Worm (Caenorhabditis elegans): ENCODE results near the gene F55C9.3.
"Not testable (repeated sequence)": the region's sequence is repeated elsewhere in the genome, so short reads cannot be mapped to it uniquely, and the experiment has no call there.

The F55C9.3 gene

DNA sequence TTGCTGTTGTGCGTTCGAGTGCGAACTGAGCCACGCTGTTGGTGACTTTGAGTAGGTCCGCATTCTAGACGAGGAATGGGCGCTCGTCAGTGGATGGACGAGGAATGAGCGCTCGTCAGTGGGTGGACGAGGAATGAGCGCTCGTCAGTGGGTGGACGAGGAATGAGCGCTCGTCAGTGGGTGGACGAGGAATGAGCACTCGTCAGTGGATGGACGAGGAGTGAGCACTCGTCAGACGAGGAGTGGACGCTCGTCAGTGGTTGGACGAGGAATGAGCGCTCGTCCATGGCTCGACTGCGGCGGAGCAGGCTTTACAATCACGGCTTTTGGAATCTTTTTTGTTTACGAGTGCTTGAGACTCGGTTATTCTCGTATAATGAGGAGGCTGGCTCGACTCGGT, 9.5 kb downstream of the F55C9.3 start:
- TF ChIP-seq hnd-1 (tag; optimal IDR thresholded peaks at IDR 0.05), result no peak

DNA sequence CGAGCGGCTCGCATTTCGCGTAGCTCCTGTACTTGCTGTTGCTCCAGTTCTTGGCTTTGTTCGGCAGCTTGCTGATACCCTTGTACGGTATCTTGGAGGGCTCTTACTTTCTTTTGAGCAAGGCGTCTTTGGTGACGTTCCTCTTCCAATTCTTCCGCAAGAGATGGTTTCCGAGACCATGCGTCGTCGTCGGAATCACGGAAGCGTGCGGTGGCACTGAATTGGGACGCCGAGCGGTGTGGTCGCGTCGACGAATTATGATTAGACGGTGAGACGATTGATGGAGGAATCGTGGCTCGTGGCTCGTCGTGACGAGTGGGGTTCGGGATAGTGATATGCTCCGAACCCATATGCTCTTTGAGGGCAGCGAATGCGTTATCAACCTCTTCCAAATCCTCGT, 11.6 kb downstream of the F55C9.3 start:
- TF ChIP-seq F13C5.2 (tag; optimal IDR thresholded peaks at IDR 0.05), result no peak

DNA sequence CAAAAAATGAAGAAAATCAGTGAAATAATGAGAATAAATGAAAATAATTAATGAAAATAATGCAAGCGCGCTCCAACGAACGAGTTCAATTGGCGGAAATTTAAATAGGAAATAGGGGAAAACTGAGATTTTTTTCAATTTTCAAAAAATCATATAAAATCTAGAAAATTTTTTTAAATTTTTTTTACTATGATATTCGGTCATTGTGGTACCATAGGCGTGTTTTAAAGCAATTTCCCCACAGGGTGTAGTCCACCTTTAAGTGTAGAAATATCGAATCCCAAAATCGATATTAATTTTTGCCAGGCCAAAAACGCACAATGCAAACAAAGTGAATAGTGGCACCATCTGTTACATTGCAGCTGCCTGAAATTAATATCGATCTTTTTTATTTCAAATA, 23.8 kb downstream of the F55C9.3 start, which contains the start of gene F21D9.1:
TSS of gene F21D9.1 (plus strand) at position 301 of the 400 bp plus-strand sequence.
- TF ChIP-seq ceh-36 (tag; optimal IDR thresholded peaks at IDR 0.05); hmg-4 (GFP tag; optimal IDR thresholded peaks at IDR 0.05); flt-1 (GFP tag; IDR thresholded peaks at IDR 0.05): not testable (repeated sequence)

DNA sequence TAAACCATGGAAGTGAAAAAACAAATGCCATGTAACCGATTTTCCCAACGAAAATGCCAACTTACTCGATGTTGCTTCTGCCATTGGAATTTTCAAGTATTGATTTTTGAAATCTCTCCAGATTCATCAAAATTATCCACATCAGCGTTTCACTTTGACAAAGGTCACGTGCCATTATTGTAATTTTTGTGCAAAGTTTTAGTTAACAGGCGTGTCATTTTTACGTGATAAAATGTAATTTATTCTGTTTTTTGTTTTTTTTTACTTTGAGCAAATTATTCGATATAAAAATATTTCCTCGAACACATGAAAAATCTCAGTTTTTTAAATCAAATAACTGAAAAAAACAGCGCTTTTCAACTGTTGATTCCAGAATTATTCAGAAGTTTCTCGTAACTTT, 25.6 kb downstream of the F55C9.3 start, which contains the start of gene F21D9.2:
TSS of gene F21D9.2 (minus strand) at position 101 of the 400 bp plus-strand sequence.
- no peak for TF ChIP-seq ceh-36 (tag; optimal IDR thresholded peaks at IDR 0.05)
- no peak for TF ChIP-seq tbx-11 (GFP tag; IDR thresholded peaks at IDR 0.05)
- TF ChIP-seq hmbx-1 (tag; optimal IDR thresholded peaks at IDR 0.05), result no peak
- no peak for TF ChIP-seq ets-7 (tag; optimal IDR thresholded peaks at IDR 0.05)
- TF ChIP-seq tra-4 (tag; optimal IDR thresholded peaks at IDR 0.05), result no peak
- no peak for TF ChIP-seq tbx-37 (GFP tag; conservative IDR thresholded peaks at IDR 0.05)
- no peak for TF ChIP-seq aly-1 (tag; optimal IDR thresholded peaks at IDR 0.05)
- TF ChIP-seq pes-1 (GFP tag; IDR thresholded peaks at IDR 0.05), result no peak
- no peak for TF ChIP-seq sea-1 (GFP tag; conservative IDR thresholded peaks at IDR 0.05)

DNA sequence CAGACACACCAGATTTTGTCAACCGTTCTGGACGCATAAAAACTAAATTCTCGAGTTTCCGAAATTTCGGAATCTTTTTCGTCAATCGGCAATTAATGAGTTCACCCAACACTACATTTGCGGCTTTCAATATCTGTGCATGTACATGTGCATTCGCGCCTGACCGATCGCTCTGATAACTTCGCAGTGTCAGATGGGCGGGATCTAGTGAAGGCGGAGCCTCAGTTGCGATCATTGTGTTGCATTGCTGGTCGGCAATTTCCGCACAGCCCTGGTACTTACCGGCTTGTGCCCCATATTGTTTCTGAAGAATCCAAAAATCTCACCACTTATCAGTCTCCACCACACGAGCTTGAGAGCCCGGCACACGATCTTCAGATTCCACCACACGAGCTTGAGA, 27.3 kb downstream of the F55C9.3 start:
- TF ChIP-seq hmbx-1 (tag; optimal IDR thresholded peaks at IDR 0.05) (no peak), ets-7 (tag; optimal IDR thresholded peaks at IDR 0.05) (no peak), B0310.2 (tag; optimal IDR thresholded peaks at IDR 0.05) (no peak), pes-1 (GFP tag; IDR thresholded peaks at IDR 0.05) (no peak), flt-1 (GFP tag; IDR thresholded peaks at IDR 0.05) (no peak), ceh-36 (tag; optimal IDR thresholded peaks at IDR 0.05) (no peak), ama-1 (optimal IDR thresholded peaks at IDR 0.05) (no peak), tra-4 (tag; optimal IDR thresholded peaks at IDR 0.05) (no peak), scrt-1 (GFP tag; IDR thresholded peaks at IDR 0.05) (no peak), tbx-11 (GFP tag; IDR thresholded peaks at IDR 0.05) (no peak), F13C5.2 (tag; optimal IDR thresholded peaks at IDR 0.05) (no peak), ceh-13 (GFP tag; optimal IDR thresholded peaks at IDR 0.05) (no peak), aly-1 (tag; optimal IDR thresholded peaks at IDR 0.05) (no peak), tbx-37 (GFP tag; conservative IDR thresholded peaks at IDR 0.05) (no peak), sea-1 (GFP tag; conservative IDR thresholded peaks at IDR 0.05) (no peak), hmg-4 (GFP tag; optimal IDR thresholded peaks at IDR 0.05) (no peak), hnd-1 (tag; optimal IDR thresholded peaks at IDR 0.05) (no peak)

DNA sequence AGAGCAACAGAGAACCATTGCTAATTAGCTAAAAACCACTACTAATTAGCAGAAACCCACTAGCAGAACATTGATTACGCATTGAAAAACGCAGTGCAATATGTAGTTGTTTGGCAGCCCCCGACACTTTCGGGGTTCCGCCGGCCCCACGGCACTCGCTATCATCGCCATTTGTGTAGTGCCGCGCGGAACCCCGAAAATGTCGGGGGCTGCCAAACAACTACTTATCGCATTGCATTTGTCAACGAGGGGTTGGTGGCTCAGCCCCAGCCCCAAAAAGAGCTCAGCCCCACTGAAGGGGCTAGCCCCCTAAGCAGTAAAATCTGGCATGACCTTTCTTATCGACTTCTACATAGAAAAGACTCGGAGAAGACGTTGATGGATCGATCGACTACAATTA, 28.6 kb downstream of the F55C9.3 start:
- TF ChIP-seq pes-1 (GFP tag; IDR thresholded peaks at IDR 0.05) (no peak), tbx-11 (GFP tag; IDR thresholded peaks at IDR 0.05) (no peak), scrt-1 (GFP tag; IDR thresholded peaks at IDR 0.05) (no peak), hnd-1 (tag; optimal IDR thresholded peaks at IDR 0.05) (no peak), ets-7 (tag; optimal IDR thresholded peaks at IDR 0.05) (no peak), ceh-36 (tag; optimal IDR thresholded peaks at IDR 0.05) (no peak), hmg-4 (GFP tag; optimal IDR thresholded peaks at IDR 0.05) (no peak), ama-1 (optimal IDR thresholded peaks at IDR 0.05) (no peak), hmbx-1 (tag; optimal IDR thresholded peaks at IDR 0.05) (no peak), tra-4 (tag; optimal IDR thresholded peaks at IDR 0.05) (no peak), flt-1 (GFP tag; IDR thresholded peaks at IDR 0.05) (no peak), F13C5.2 (tag; optimal IDR thresholded peaks at IDR 0.05) (no peak), aly-1 (tag; optimal IDR thresholded peaks at IDR 0.05) (no peak), B0310.2 (tag; optimal IDR thresholded peaks at IDR 0.05) (no peak), tbx-37 (GFP tag; conservative IDR thresholded peaks at IDR 0.05) (no peak)

- TF ChIP-seq ets-7 (tag; optimal IDR thresholded peaks at IDR 0.05), result no peak
- TF ChIP-seq ceh-13 (GFP tag; optimal IDR thresholded peaks at IDR 0.05), result no peak
- no peak for TF ChIP-seq ceh-36 (tag; optimal IDR thresholded peaks at IDR 0.05)
- no peak for TF ChIP-seq tbx-37 (GFP tag; conservative IDR thresholded peaks at IDR 0.05)
- no peak for TF ChIP-seq tra-4 (tag; optimal IDR thresholded peaks at IDR 0.05)
- no peak for TF ChIP-seq F13C5.2 (tag; optimal IDR thresholded peaks at IDR 0.05)
- TF ChIP-seq ama-1 (optimal IDR thresholded peaks at IDR 0.05), result no peak
- TF ChIP-seq B0310.2 (tag; optimal IDR thresholded peaks at IDR 0.05), result no peak
- TF ChIP-seq hmbx-1 (tag; optimal IDR thresholded peaks at IDR 0.05), result no peak
- no peak for TF ChIP-seq sea-1 (GFP tag; conservative IDR thresholded peaks at IDR 0.05)
Observed at ce11 chrV:19257653-19258052, 30.3 kb downstream of the F55C9.3 start, which contains the start of gene F21D9.3. Gene F21D9.3 (minus strand): TSS chrV:19257753.

- TF ChIP-seq aly-1 (tag; optimal IDR thresholded peaks at IDR 0.05) (no peak), ets-7 (tag; optimal IDR thresholded peaks at IDR 0.05) (no peak), hmbx-1 (tag; optimal IDR thresholded peaks at IDR 0.05) (no peak), tra-4 (tag; optimal IDR thresholded peaks at IDR 0.05) (no peak), ceh-36 (tag; optimal IDR thresholded peaks at IDR 0.05) (no peak), ceh-13 (GFP tag; optimal IDR thresholded peaks at IDR 0.05) (no peak), sea-1 (GFP tag; conservative IDR thresholded peaks at IDR 0.05) (no peak), F13C5.2 (tag; optimal IDR thresholded peaks at IDR 0.05) (no peak), tbx-11 (GFP tag; IDR thresholded peaks at IDR 0.05) (no peak), hnd-1 (tag; optimal IDR thresholded peaks at IDR 0.05) (no peak), ama-1 (optimal IDR thresholded peaks at IDR 0.05) (no peak), pes-1 (GFP tag; IDR thresholded peaks at IDR 0.05) (no peak), hmg-4 (GFP tag; optimal IDR thresholded peaks at IDR 0.05) (no peak), flt-1 (GFP tag; IDR thresholded peaks at IDR 0.05) (no peak), B0310.2 (tag; optimal IDR thresholded peaks at IDR 0.05) (no peak), tbx-37 (GFP tag; conservative IDR thresholded peaks at IDR 0.05) (no peak), scrt-1 (GFP tag; IDR thresholded peaks at IDR 0.05) (no peak)
Observed at ce11 chrV:19253520-19253919, 34.5 kb downstream of the F55C9.3 start, which contains the start of gene F21D9.4. Gene F21D9.4 (plus strand): TSS chrV:19253820.

Data from whole organism, early embryonic.